Fruit fly (Drosophila melanogaster): Measurements from ENCODE around the gene milt.

Gene milt

DNA sequence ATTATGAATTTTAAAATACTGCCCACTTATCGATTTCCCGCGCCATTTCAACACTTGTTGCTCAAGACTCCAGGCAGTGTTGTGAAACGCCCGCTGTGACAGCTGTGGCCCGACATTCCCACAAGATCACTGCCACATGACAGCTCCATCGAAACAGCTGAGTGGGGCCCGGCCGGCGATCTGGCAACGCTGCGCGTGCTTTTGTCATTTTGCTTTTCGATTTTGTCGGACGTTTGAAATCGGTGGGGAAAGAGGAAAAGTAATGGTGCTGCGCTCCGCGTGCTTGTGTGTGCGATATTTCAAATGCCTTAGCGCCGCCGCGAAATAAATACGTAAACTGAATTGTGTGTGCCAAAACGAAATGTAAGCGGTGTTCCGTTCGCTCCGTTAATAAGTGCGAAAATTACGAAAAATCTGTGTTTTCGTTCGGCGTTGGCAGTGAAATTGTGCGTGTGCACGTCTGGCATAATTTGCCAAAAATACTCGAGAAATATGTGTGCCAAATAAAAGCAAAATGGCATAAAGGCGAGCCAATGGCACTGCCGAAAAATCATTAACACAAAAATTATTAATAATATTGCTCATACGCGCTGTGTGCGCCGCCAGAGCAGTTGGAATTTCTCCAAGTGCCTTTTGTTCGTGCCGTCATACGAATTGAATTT is 4.7 kb downstream of the milt start (continued):
- TF ChIP-seq Hmr (GFP tag; optimal IDR thresholded peaks at IDR 0.05), result peak; percentile 79
- peak; percentile 42 for TF ChIP-seq bcd (GFP tag; optimal IDR thresholded peaks at IDR 0.05)
- TF ChIP-seq wek (GFP tag; optimal IDR thresholded peaks at IDR 0.05), result no peak
- TF ChIP-seq tx (GFP tag; optimal IDR thresholded peaks at IDR 0.05), result peak; percentile 4
- peak; percentile 59; the same call in 3 of the 4 replicates for TF ChIP-seq Gug (GFP tag; IDR thresholded peaks at IDR 0.05)
- peak in 1 of 2 experiments; percentile 83 for TF ChIP-seq eve (GFP tag; optimal IDR thresholded peaks at IDR 0.05)
- peak; percentile 26 for TF ChIP-seq CG4328 (GFP tag; optimal IDR thresholded peaks at IDR 0.05)
- TF ChIP-seq CG7963 (GFP tag; IDR thresholded peaks at IDR 0.05; ENCODE audit: partially characterized antibody), result peak; percentile 37; the same call in 1 of the 3 replicates
- TF ChIP-seq Xrp1 (GFP tag; IDR thresholded peaks at IDR 0.05), result no peak
- peak; percentile 58 for TF ChIP-seq vvl (GFP tag; IDR thresholded peaks at IDR 0.05)
- no peak for TF ChIP-seq fd64A (GFP tag; optimal IDR thresholded peaks at IDR 0.05)
- TF ChIP-seq CG10654 (GFP tag; optimal IDR thresholded peaks at IDR 0.05), result no peak
- peak; percentile 49 for TF ChIP-seq CG13775 (GFP tag; optimal IDR thresholded peaks at IDR 0.05)
- TF ChIP-seq seq (GFP tag; IDR thresholded peaks at IDR 0.05), result peak; percentile 60; the same call in 1 of the 2 replicates
- TF ChIP-seq dimm (GFP tag; IDR thresholded peaks at IDR 0.05), result no peak
- no peak for TF ChIP-seq Kr (GFP tag; optimal IDR thresholded peaks at IDR 0.05)
- no peak for TF ChIP-seq pita (GFP tag; optimal IDR thresholded peaks at IDR 0.05)
- TF ChIP-seq CG10366 (GFP tag; IDR thresholded peaks at IDR 0.05), result peak; percentile 61
- TF ChIP-seq Sox100B (GFP tag; optimal IDR thresholded peaks at IDR 0.05), result peak; percentile 33
- TF ChIP-seq CoRest (tag; optimal IDR thresholded peaks at IDR 0.05), result peak; percentile 3
- no peak for TF ChIP-seq Usf (GFP tag; optimal IDR thresholded peaks at IDR 0.05)
- peak; percentile 23 for TF ChIP-seq CG11398 (GFP tag; optimal IDR thresholded peaks at IDR 0.05)
- peak; percentile 70; the same call in 2 of the 3 replicates for TF ChIP-seq Opbp (GFP tag; IDR thresholded peaks at IDR 0.05; ENCODE audit: partially characterized antibody)
- peak; percentile 16 for TF ChIP-seq nmo (GFP tag; optimal IDR thresholded peaks at IDR 0.05)
- TF ChIP-seq kah (GFP tag; optimal IDR thresholded peaks at IDR 0.05), result peak; percentile 92
- TF ChIP-seq pan (optimal IDR thresholded peaks at IDR 0.05), result no peak
- TF ChIP-seq pan (GFP tag; optimal IDR thresholded peaks at IDR 0.05 in 1 of 2, IDR thresholded peaks at IDR 0.05 in 1 of 2), result peak in 1 of 2 experiments; percentile 23
- TF ChIP-seq CG14014 (GFP tag; IDR thresholded peaks at IDR 0.05), result peak; percentile 43; the same call in 1 of the 2 replicates
- no peak for TF ChIP-seq prd (optimal IDR thresholded peaks at IDR 0.05)
- peak; percentile 55; the same call in 2 of the 3 replicates for TF ChIP-seq prd (GFP tag; IDR thresholded peaks at IDR 0.05)
- peak; percentile 4 for TF ChIP-seq ind (GFP tag; optimal IDR thresholded peaks at IDR 0.05)
- no peak; the same call in 1 of the 2 replicates for TF ChIP-seq Ravus (GFP tag; IDR thresholded peaks at IDR 0.05)
- TF ChIP-seq ranshi (GFP tag; IDR thresholded peaks at IDR 0.05), result peak; percentile 49
- no peak for TF ChIP-seq CG4820 (GFP tag; optimal IDR thresholded peaks at IDR 0.05)
- TF ChIP-seq CG15514 (GFP tag; optimal IDR thresholded peaks at IDR 0.05), result peak; percentile 86
- peak; percentile 26; the same call in 1 of the 2 replicates for TF ChIP-seq Rx (GFP tag; IDR thresholded peaks at IDR 0.05)
- TF ChIP-seq chif (GFP tag; optimal IDR thresholded peaks at IDR 0.05), result peak in 1 of 2 experiments; percentile 2
- TF ChIP-seq CG10959 (GFP tag; IDR thresholded peaks at IDR 0.05), result no peak
- TF ChIP-seq MESR4 (GFP tag; optimal IDR thresholded peaks at IDR 0.05), result peak; percentile 66
- TF ChIP-seq CG6765 (GFP tag; optimal IDR thresholded peaks at IDR 0.05), result peak; percentile 68
- no peak for TF ChIP-seq sima (GFP tag; optimal IDR thresholded peaks at IDR 0.05)
- TF ChIP-seq gro (GFP tag; optimal IDR thresholded peaks at IDR 0.05), result peak; percentile 78
- peak; percentile 57 for TF ChIP-seq CG17385 (GFP tag; optimal IDR thresholded peaks at IDR 0.05)
- TF ChIP-seq Blimp-1 (GFP tag; optimal IDR thresholded peaks at IDR 0.05), result peak; percentile 9
- no peak for TF ChIP-seq CG10565 (GFP tag; optimal IDR thresholded peaks at IDR 0.05)
- TF ChIP-seq CG2116 (GFP tag; optimal IDR thresholded peaks at IDR 0.05), result peak; percentile 80
- peak; percentile 89 for TF ChIP-seq ci (GFP tag; IDR thresholded peaks at IDR 0.05)
- peak; percentile 6 for TF ChIP-seq CG11723 (GFP tag; optimal IDR thresholded peaks at IDR 0.05)
- TF ChIP-seq Oaz (GFP tag; IDR thresholded peaks at IDR 0.05), result peak; percentile 55
- peak; percentile 83 for TF ChIP-seq CG17186 (GFP tag; optimal IDR thresholded peaks at IDR 0.05)
